Worm (Caenorhabditis elegans) whole organism, late embryonic: ENCODE measurements around the gene K07E1.1.

ENCODE experiments used
- C38D4.7 ChIP-seq: fragments of 200-800 bp; sonication (Bioruptor generic); optimal IDR thresholded peaks from 2 replicates; lab custom pipeline; 2018; ENCODE audit warnings: mild to moderate bottlenecking, missing genetic modification characterization, moderate library complexity, missing compliant biosample characterization
- ama-1 ChIP-seq: fragments of 150-350 bp; optimal IDR thresholded peaks from 2 replicates; lab custom pipeline; 2014
- ceh-30 ChIP-seq: fragments of 150-350 bp; optimal IDR thresholded peaks from 2 replicates; lab custom pipeline; 2014; ENCODE audit warnings: missing biosample characterization, missing genetic modification characterization
- ets-4 ChIP-seq: sonication (generic microtip); optimal IDR thresholded peaks from 2 replicates; lab custom pipeline; 2016; ENCODE audit warnings: missing genetic modification characterization, missing compliant biosample characterization
- hlh-30 ChIP-seq: sonication (generic microtip); optimal IDR thresholded peaks from 2 replicates; lab custom pipeline; 2017; ENCODE audit warnings: antibody characterized with exemption, missing genetic modification characterization, missing compliant biosample characterization; ENCODE audit not compliant: insufficient read depth
- hlh-8 ChIP-seq: sonication (generic microtip); optimal IDR thresholded peaks from 2 replicates; lab custom pipeline; 2016; ENCODE audit warnings: missing genotype, missing genetic modification characterization, missing compliant biosample characterization
- nfya-1 ChIP-seq: sonication (generic microtip); optimal IDR thresholded peaks from 2 replicates; lab custom pipeline; 2017; ENCODE audit warnings: missing genetic modification characterization, mild to moderate bottlenecking, missing compliant biosample characterization, antibody characterized with exemption, moderate library complexity
- nhr-11 ChIP-seq: fragments of 150-350 bp; optimal IDR thresholded peaks from 2 replicates; lab custom pipeline; 2014; ENCODE audit warnings: missing biosample characterization, missing genetic modification characterization
- odd-2 ChIP-seq: sonication (generic microtip); optimal IDR thresholded peaks from 2 replicates; lab custom pipeline; 2017; ENCODE audit warnings: antibody characterized with exemption, mild to moderate bottlenecking, missing genetic modification characterization, missing compliant biosample characterization
- pha-2 ChIP-seq: sonication (generic microtip); optimal IDR thresholded peaks from 2 replicates; lab custom pipeline; 2017; ENCODE audit warnings: mild to moderate bottlenecking, missing genetic modification characterization, missing compliant biosample characterization
- tbx-2 ChIP-seq: sonication (generic microtip); optimal IDR thresholded peaks from 2 replicates; lab custom pipeline; 2016; ENCODE audit warnings: missing genetic modification characterization, missing compliant biosample characterization
- tbx-7 ChIP-seq: sonication (generic microtip); optimal IDR thresholded peaks from 2 replicates; lab custom pipeline; 2016; ENCODE audit warnings: missing genotype, missing genetic modification characterization, missing compliant biosample characterization
- ttx-3 ChIP-seq: sonication (generic microtip); optimal IDR thresholded peaks from 2 replicates; lab custom pipeline; 2016; ENCODE audit warnings: missing genetic modification reagents, missing genetic modification characterization, missing compliant biosample characterization
- unc-42 ChIP-seq: sonication (generic microtip); optimal IDR thresholded peaks from 2 replicates; lab custom pipeline; 2016; ENCODE audit warnings: missing genotype, missing genetic modification characterization, missing compliant biosample characterization

ce11 chrII:4537141-4537540, 13.7 kb upstream of the K07E1.1 start, which contains the start of gene sra-33:
- TF ChIP-seq ama-1 (no peak), unc-42 (tag; lab: Kevin White, UChicago) (no peak), tbx-2 (no peak), nhr-11 (no peak), hlh-8 (tag; lab: Kevin White, UChicago) (no peak), tbx-7 (tag; lab: Kevin White, UChicago) (no peak), ttx-3 (tag; lab: Kevin White, UChicago) (no peak), ceh-30 (tag; lab: Kevin White, UChicago) (no peak), ets-4 (tag; lab: Kevin White, UChicago) (no peak), odd-2 (no peak), hlh-30 (no peak), C38D4.7 (GFP tag; lab: Kevin White, UChicago) (no peak), nfya-1 (tag; lab: Kevin White, UChicago) (no peak), pha-2 (tag; lab: Kevin White, UChicago) (no peak)
